Worm (Caenorhabditis elegans) whole organism, early embryonic: ENCODE measurements around the gene tbc-3.

Source experiments
- B0310.2 ChIP-seq: sonication (generic microtip); optimal IDR thresholded peaks from 2 replicates; lab custom pipeline; 2016; ENCODE audit warnings: mild to moderate bottlenecking, missing genetic modification characterization, missing compliant biosample characterization
- F13C5.2 ChIP-seq: sonication (generic microtip); optimal IDR thresholded peaks from 2 replicates; lab custom pipeline; 2017; ENCODE audit warnings: mild to moderate bottlenecking, missing genetic modification characterization, inconsistent platforms, missing compliant biosample characterization
- aly-1 ChIP-seq: sonication (generic microtip); optimal IDR thresholded peaks from 2 replicates; lab custom pipeline; 2016; ENCODE audit warnings: missing genetic modification characterization, missing compliant biosample characterization
- ama-1 ChIP-seq: fragments of 150-350 bp; optimal IDR thresholded peaks from 2 replicates; lab custom pipeline; 2014
- ceh-13 ChIP-seq: fragments of 200-800 bp; sonication (Bioruptor generic); optimal IDR thresholded peaks from 2 replicates; lab custom pipeline; 2018; ENCODE audit warnings: mild to moderate bottlenecking, missing genetic modification characterization, missing compliant biosample characterization
- ceh-36 ChIP-seq: sonication (generic microtip); optimal IDR thresholded peaks from 2 replicates; lab custom pipeline; 2016; ENCODE audit warnings: missing genetic modification characterization, inconsistent platforms, missing compliant biosample characterization
- ets-7 ChIP-seq: sonication (generic microtip); optimal IDR thresholded peaks from 2 replicates; lab custom pipeline; 2016; ENCODE audit warnings: missing genotype, missing genetic modification characterization, missing compliant biosample characterization
- flt-1 ChIP-seq: fragments of 200-800 bp; sonication (Bioruptor generic); IDR thresholded peaks from 2 replicates; pipeline ENCODE4 v1.3.6; 2022; ENCODE audit warnings: missing genetic modification characterization, missing compliant biosample characterization
- hmbx-1 ChIP-seq: sonication (generic microtip); optimal IDR thresholded peaks from 2 replicates; lab custom pipeline; 2016; ENCODE audit warnings: mild to moderate bottlenecking, missing genetic modification characterization, missing compliant biosample characterization
- hmg-4 ChIP-seq: fragments of 200-800 bp; sonication (Bioruptor generic); optimal IDR thresholded peaks from 2 replicates; lab custom pipeline; 2018; ENCODE audit warnings: mild to moderate bottlenecking, missing genetic modification characterization, missing compliant biosample characterization
- hnd-1 ChIP-seq: sonication (generic microtip); optimal IDR thresholded peaks from 2 replicates; lab custom pipeline; 2016; ENCODE audit warnings: missing genetic modification characterization, missing compliant biosample characterization
- pes-1 ChIP-seq: fragments of 200-800 bp; sonication (Bioruptor generic); IDR thresholded peaks from 2 replicates; pipeline ENCODE4 v1.3.6; 2022; ENCODE audit warnings: missing genetic modification reagents, missing genetic modification characterization, missing compliant biosample characterization
- scrt-1 ChIP-seq: fragments of 200-800 bp; sonication (Bioruptor generic); IDR thresholded peaks from 2 replicates; pipeline ENCODE4 v1.3.6; 2022; ENCODE audit warnings: missing genetic modification characterization, missing compliant biosample characterization
- sea-1 ChIP-seq: fragments of 200-800 bp; sonication (Bioruptor generic); conservative IDR thresholded peaks from 2 replicates; pipeline ENCODE4 v1.3.6; 2022; ENCODE audit warnings: missing genetic modification characterization, missing compliant biosample characterization
- tbx-11 ChIP-seq: fragments of 200-800 bp; sonication (Bioruptor generic); IDR thresholded peaks from 2 replicates; pipeline ENCODE4 v1.3.6; 2022; ENCODE audit warnings: missing genetic modification characterization, missing compliant biosample characterization
- tbx-37 ChIP-seq: fragments of 200-800 bp; sonication (Bioruptor generic); conservative IDR thresholded peaks from 2 replicates; pipeline ENCODE4 v1.3.6; 2022; ENCODE audit warnings: missing genetic modification reagents, missing genetic modification characterization, missing compliant biosample characterization
- tra-4 ChIP-seq: sonication (generic microtip); optimal IDR thresholded peaks from 2 replicates; lab custom pipeline; 2017; ENCODE audit warnings: missing genetic modification characterization, missing compliant biosample characterization

tbc-3 gene

DNA sequence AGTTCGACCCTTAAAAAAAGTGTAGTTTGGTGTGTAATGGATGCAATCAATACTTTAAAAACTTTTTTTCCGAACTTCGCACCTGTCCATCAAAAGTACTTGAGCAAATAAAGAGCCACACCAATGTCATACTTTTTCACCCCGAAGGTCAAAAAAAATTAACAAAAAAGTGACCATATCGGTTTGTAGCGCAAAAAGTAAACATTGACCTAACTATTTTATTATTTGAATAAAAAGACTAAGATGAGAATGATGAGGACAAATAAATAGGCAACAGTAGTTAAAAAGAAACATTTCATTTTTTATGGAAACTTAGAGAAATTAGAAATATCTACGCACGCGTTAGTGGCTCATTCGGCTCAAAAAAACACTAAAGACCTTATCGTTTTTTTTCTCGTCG, 29.5 kb upstream of the tbc-3 start:
- TF ChIP-seq pes-1 (GFP tag; lab: Robert Waterston, UW) (no peak), ceh-36 (tag; lab: Kevin White, UChicago) (no peak), ceh-13 (GFP tag; lab: Kevin White, UChicago) (no peak), hmg-4 (GFP tag; lab: Kevin White, UChicago) (no peak), tbx-11 (no peak), aly-1 (tag; lab: Kevin White, UChicago) (no peak), B0310.2 (no peak), ama-1 (lab: Kevin White, UChicago) (no peak), hnd-1 (tag; lab: Kevin White, UChicago) (no peak), tbx-37 (GFP tag; lab: Robert Waterston, UW) (no peak), flt-1 (no peak), hmbx-1 (tag; lab: Kevin White, UChicago) (no peak), tra-4 (no peak), ets-7 (tag; lab: Kevin White, UChicago) (no peak), scrt-1 (GFP tag; lab: Robert Waterston, UW) (no peak), F13C5.2 (no peak), sea-1 (GFP tag; lab: Robert Waterston, UW) (no peak)

DNA sequence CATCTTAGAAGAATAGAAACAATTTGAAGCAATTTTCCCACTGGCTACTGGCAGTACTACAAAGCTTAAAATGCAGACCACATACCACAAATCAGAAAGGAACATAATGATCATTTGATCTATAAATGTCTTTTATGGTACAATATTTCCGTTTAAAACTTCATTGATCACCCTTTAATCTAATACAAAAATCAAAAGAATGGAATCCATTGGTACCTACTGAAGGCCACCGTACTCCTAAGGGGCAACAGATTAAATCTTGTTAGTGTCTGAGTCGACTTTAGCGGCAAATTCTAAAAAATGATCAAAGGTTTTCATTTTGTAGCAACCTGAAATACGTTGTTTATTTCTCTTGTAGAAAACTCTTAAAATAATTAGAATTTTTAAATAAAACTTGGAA, 26.6 kb upstream of the tbc-3 start:
- TF ChIP-seq tra-4: no peak
- no peak for TF ChIP-seq B0310.2
- TF ChIP-seq ceh-36 (tag; lab: Kevin White, UChicago): no peak
- TF ChIP-seq ceh-13 (GFP tag; lab: Kevin White, UChicago): no peak
- TF ChIP-seq aly-1 (tag; lab: Kevin White, UChicago): no peak
- no peak for TF ChIP-seq sea-1 (GFP tag; lab: Robert Waterston, UW)
- TF ChIP-seq flt-1: no peak
- TF ChIP-seq F13C5.2: no peak
- TF ChIP-seq hmg-4 (GFP tag; lab: Kevin White, UChicago): no peak

DNA sequence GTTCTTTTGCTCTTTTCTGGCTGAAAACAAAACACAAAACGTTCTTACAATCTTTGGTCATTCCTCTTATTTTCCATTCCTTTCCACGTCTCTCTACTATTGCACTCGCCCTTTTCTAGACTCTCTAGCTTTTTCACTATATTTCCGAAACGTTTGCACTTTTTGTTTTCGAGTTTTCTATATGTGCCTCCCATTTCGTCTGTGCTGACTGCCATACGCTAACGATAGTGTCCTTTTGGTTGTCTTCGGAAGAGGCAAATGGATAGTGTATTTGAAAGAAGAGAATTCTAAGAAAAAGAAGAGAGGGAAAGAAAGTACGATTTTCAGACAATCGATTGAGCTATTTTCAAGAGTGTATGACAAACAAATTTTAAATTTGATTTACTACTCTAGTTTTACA, 26.0 kb upstream of the tbc-3 start:
- TF ChIP-seq hnd-1 (tag; lab: Kevin White, UChicago) (no peak), aly-1 (tag; lab: Kevin White, UChicago) (no peak), sea-1 (GFP tag; lab: Robert Waterston, UW) (no peak), hmbx-1 (tag; lab: Kevin White, UChicago) (no peak), tra-4 (no peak), F13C5.2 (no peak), tbx-37 (GFP tag; lab: Robert Waterston, UW) (no peak), flt-1 (no peak), ceh-13 (GFP tag; lab: Kevin White, UChicago) (no peak), tbx-11 (no peak), ceh-36 (tag; lab: Kevin White, UChicago) (no peak), ama-1 (lab: Kevin White, UChicago) (no peak)

DNA sequence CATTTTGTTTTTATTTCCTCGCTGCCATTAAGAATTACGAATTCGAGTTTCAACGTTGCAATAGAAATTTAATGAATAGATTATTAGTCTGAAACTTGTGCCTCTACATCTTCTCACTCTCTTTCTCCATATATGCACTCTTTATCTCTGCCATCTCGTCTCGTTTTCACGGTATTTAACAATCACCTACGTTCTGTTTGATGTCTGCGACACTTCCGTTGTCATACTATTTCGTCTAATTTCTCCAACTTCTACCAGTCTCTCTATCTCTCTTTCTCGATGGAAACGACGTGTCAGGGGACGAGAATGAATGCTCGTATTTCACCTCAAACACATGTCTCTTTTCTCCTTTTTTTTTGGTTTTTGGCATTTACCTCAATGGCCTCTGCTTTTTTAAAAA, 25.0 kb upstream of the tbc-3 start:
- TF ChIP-seq flt-1 (no peak), B0310.2 (no peak), hnd-1 (tag; lab: Kevin White, UChicago) (no peak), ceh-13 (GFP tag; lab: Kevin White, UChicago) (no peak), F13C5.2 (no peak), ceh-36 (tag; lab: Kevin White, UChicago) (no peak), sea-1 (GFP tag; lab: Robert Waterston, UW) (no peak)

DNA sequence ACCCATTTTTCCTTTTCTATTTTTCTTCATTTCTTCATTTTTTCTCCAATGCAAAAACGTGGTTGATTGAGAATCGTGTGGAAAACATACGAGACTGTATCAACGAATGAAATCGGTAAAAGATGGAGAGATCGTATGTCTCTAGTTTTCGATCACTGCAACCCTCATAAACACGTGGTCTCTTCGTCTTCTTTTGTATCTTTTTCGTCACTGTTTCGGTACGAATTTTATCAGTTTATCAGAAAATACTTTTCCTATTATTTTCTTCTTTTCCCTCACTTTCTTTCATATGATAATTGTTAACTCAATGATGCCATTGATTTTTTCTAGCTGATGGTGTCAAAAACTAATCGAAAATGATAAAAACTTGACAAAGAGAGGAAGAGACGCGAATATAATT, 23.2 kb upstream of the tbc-3 start:
- no peak for TF ChIP-seq ets-7 (tag; lab: Kevin White, UChicago)
- TF ChIP-seq tra-4: no peak

DNA sequence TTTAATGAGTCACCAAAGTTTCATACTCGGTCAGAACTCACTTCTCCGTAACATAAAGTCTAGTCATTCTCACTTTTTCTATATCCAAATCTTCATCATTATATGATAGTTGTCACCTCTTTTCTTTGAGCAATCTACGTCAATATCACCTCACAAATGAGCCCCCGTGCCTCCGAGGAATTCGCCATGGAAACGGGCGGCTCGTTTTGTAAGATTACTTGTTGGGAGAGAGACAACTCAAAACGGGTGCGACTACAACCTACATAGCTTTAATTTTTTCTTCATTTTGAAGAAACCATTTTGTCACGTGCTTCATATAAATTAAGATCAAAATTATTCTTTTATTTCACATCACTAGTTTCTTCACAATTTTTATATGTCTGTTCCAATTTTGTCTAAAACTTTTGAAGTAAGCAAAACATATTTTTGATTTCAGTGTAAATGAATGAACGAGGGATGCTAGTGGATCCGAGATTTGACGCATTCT, 19.9 kb upstream of the tbc-3 start, which contains the start of gene nhr-4:
TSS of gene nhr-4 (plus strand) at position 437 of the 487 bp plus-strand sequence.
- TF ChIP-seq ama-1 (lab: Kevin White, UChicago) (no peak), tbx-11 (no peak), scrt-1 (GFP tag; lab: Robert Waterston, UW) (no peak), ets-7 (tag; lab: Kevin White, UChicago) (no peak), flt-1 (no peak), B0310.2 (no peak), hmg-4 (GFP tag; lab: Kevin White, UChicago) (no peak)

DNA sequence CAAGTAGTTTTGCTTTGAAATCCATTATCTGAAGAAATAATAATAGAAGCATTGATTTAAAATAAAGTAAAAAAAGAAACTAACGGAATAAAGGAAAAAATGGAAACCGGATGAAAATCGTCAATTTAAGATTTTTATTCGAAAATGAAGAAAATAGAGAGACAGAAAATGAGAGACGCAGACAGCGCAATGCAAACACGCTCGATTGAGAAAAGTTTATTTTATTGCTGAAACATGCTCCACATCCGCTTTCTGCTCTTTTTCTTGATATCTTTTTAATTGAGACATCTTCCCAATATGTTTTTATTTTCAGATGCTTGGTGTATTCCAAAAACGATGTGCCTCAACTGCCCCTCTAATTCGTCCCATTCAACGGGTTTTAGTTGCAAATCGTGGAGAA, 14.6 kb upstream of the tbc-3 start, which contains the start of the genes prp-18 and mccc-1:
TSS of gene prp-18 (minus strand) at position 127 of the 400 bp plus-strand sequence.
TSS of gene mccc-1 (plus strand) at position 314 of the 400 bp plus-strand sequence.
- TF ChIP-seq hmg-4 (GFP tag; lab: Kevin White, UChicago) (no peak), ets-7 (tag; lab: Kevin White, UChicago) (no peak), ama-1 (lab: Kevin White, UChicago) (no peak), pes-1 (GFP tag; lab: Robert Waterston, UW) (no peak), tbx-37 (GFP tag; lab: Robert Waterston, UW) (no peak), aly-1 (tag; lab: Kevin White, UChicago) (no peak), F13C5.2 (no peak), flt-1 (no peak), tbx-11 (no peak), ceh-36 (tag; lab: Kevin White, UChicago) (no peak), tra-4 (no peak), B0310.2 (no peak), sea-1 (GFP tag; lab: Robert Waterston, UW) (no peak), hnd-1 (tag; lab: Kevin White, UChicago) (no peak), ceh-13 (GFP tag; lab: Kevin White, UChicago) (no peak), scrt-1 (GFP tag; lab: Robert Waterston, UW) (no peak), hmbx-1 (tag; lab: Kevin White, UChicago) (no peak)

DNA sequence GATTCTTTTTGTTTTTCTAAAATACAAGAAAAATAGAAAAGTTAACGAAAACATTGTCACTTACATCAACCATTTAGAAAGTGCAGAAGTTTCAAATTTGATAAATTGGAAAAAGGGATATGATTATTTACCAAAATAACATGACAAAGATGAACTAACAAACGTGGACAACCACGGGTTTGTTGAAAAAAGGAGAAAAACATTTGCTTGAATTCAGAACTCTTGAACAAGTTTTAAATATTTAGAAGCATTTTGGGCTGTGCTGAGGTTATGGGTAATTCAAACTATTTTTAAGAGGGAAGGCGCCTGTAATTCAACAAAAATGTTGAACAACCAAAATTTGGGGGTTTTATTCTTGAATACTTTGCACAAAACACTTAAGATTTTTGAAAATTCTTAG, 9.0 kb upstream of the tbc-3 start, which contains the start of gene ttbk-3:
TSS of gene ttbk-3 (minus strand) at position 101 of the 400 bp plus-strand sequence.
- no peak for TF ChIP-seq B0310.2
- no peak for TF ChIP-seq ama-1 (lab: Kevin White, UChicago)
- no peak for TF ChIP-seq flt-1
- TF ChIP-seq hnd-1 (tag; lab: Kevin White, UChicago): no peak
